Worm (Caenorhabditis elegans) whole organism, L1 larva: Measurements from ENCODE around the gene F23B12.1.
A peak's percentile ranks its signal among the peaks of the same experiment; 100 is the strongest.

ENCODE experiments used
- C16A3.4 ChIP-seq: fragments of 150-350 bp; optimal IDR thresholded peaks from 2 replicates; lab custom pipeline; 2014; ENCODE audit warnings: missing biosample characterization, missing genetic modification characterization
- C34B4.2 ChIP-seq: sonication (generic microtip); optimal IDR thresholded peaks from 2 replicates; lab custom pipeline; 2017; ENCODE audit warnings: mild to moderate bottlenecking, missing genetic modification characterization, missing compliant biosample characterization
- Y116A8C.19 ChIP-seq: sonication (generic microtip); optimal IDR thresholded peaks from 2 replicates; lab custom pipeline; 2016; ENCODE audit warnings: missing compliant biosample characterization, missing genetic modification characterization, borderline replicate concordance
- aha-1 ChIP-seq: fragments of 150-350 bp; optimal IDR thresholded peaks from 2 replicates; lab custom pipeline; 2014; ENCODE audit warnings: missing biosample characterization, missing genetic modification characterization
- ama-1 ChIP-seq: fragments of 150-350 bp; optimal IDR thresholded peaks from 2 replicates; lab custom pipeline; 2014
- blmp-1 ChIP-seq: fragments of 150-350 bp; optimal IDR thresholded peaks from 2 replicates; lab custom pipeline; 2014; ENCODE audit warnings: missing biosample characterization, missing genetic modification characterization
- ceh-63 ChIP-seq: fragments of 200-800 bp; sonication (Bioruptor generic); optimal IDR thresholded peaks from 2 replicates; lab custom pipeline; 2018; ENCODE audit warnings: mild to moderate bottlenecking, missing genetic modification characterization, missing compliant biosample characterization
- ceh-82 ChIP-seq, 3 experiments: fragments of 150-350 bp in 1 of 3; sonication (generic microtip) in 2 of 3; optimal IDR thresholded peaks; 2 replicates each; lab custom pipeline; 2014 to 2017; ENCODE audit warnings: missing biosample characterization in 3 of 3, missing genetic modification characterization in 3 of 3
- dpl-1 ChIP-seq, 3 experiments: fragments of 150-350 bp in 2 of 3; sonication (generic microtip) in 1 of 3; optimal IDR thresholded peaks; 2 replicates each; lab custom pipeline; 2014 to 2017; ENCODE audit warnings: missing biosample characterization in 3 of 3, missing genetic modification characterization in 3 of 3, missing genetic modification reagents in 3 of 3
- dsc-1 ChIP-seq: sonication (generic microtip); optimal IDR thresholded peaks from 2 replicates; lab custom pipeline; 2016; ENCODE audit warnings: mild to moderate bottlenecking, missing genetic modification characterization, missing compliant biosample characterization
- efl-1 ChIP-seq, 4 experiments: fragments of 150-350 bp; optimal IDR thresholded peaks in 3 of 4; peaks in 1 of 4; 1 replicate in 1 of 4; 2 replicates in 3 of 4; lab custom pipeline; 2014; ENCODE audit warnings: missing biosample characterization in 2 of 4, missing genetic modification characterization in 2 of 4, missing genetic modification reagents in 2 of 4
- egl-13 ChIP-seq: sonication (generic microtip); optimal IDR thresholded peaks from 2 replicates; lab custom pipeline; 2016; ENCODE audit warnings: missing genotype, missing genetic modification reagents, missing genetic modification characterization, missing compliant biosample characterization
- elt-2 ChIP-seq: sonication (generic microtip); optimal IDR thresholded peaks from 2 replicates; lab custom pipeline; 2016; ENCODE audit warnings: missing genetic modification characterization, mild to moderate bottlenecking, inconsistent platforms, missing compliant biosample characterization, missing genetic modification reagents
- ets-5 ChIP-seq: fragments of 200-800 bp; sonication (Bioruptor generic); IDR thresholded peaks from 2 replicates; pipeline ENCODE4 v1.3.6; 2022; ENCODE audit warnings: missing genetic modification characterization, missing compliant biosample characterization
- fkh-10 ChIP-seq: sonication (generic microtip); optimal IDR thresholded peaks from 2 replicates; lab custom pipeline; 2017; ENCODE audit warnings: missing biosample characterization, missing genetic modification reagents, missing genetic modification characterization
- grh-1 ChIP-seq: fragments of 200-800 bp; sonication (Bioruptor generic); IDR thresholded peaks from 2 replicates; pipeline ENCODE4 v1.3.6; 2022; ENCODE audit warnings: missing genetic modification reagents, missing genetic modification characterization, missing compliant biosample characterization
- irx-1 ChIP-seq: sonication (generic microtip); optimal IDR thresholded peaks from 2 replicates; lab custom pipeline; 2016; ENCODE audit warnings: missing genetic modification characterization, missing compliant biosample characterization
- isw-1 ChIP-seq: fragments of 200-800 bp; sonication (Bioruptor generic); IDR thresholded peaks from 2 replicates; pipeline ENCODE4 v1.3.6; 2022; ENCODE audit warnings: missing genetic modification characterization, missing compliant biosample characterization
- jun-1 ChIP-seq: fragments of 150-350 bp; optimal IDR thresholded peaks from 2 replicates; lab custom pipeline; 2014; ENCODE audit warnings: missing biosample characterization, missing genetic modification reagents, missing genetic modification characterization
- lin-13 ChIP-seq: fragments of 150-350 bp; optimal IDR thresholded peaks from 2 replicates; lab custom pipeline; 2014; ENCODE audit warnings: missing biosample characterization, missing genetic modification reagents, missing genetic modification characterization
- lin-15B ChIP-seq: fragments of 150-350 bp; sonication (generic microtip); optimal IDR thresholded peaks from 3 replicates; lab custom pipeline; 2014; ENCODE audit warnings: missing biosample characterization, missing genetic modification characterization
- lin-35 ChIP-seq, 2 experiments: fragments of 150-350 bp; optimal IDR thresholded peaks; 2 replicates each; lab custom pipeline; 2014; ENCODE audit warnings: missing biosample characterization in 2 of 2, missing genetic modification characterization in 2 of 2, missing genetic modification reagents in 2 of 2
- lin-39 ChIP-seq: fragments of 150-350 bp; optimal IDR thresholded peaks from 2 replicates; lab custom pipeline; 2014; ENCODE audit warnings: missing biosample characterization, missing genetic modification reagents, missing genetic modification characterization
- lir-3 ChIP-seq: sonication (generic microtip); optimal IDR thresholded peaks from 2 replicates; lab custom pipeline; 2016; ENCODE audit warnings: mild to moderate bottlenecking, missing genetic modification characterization, moderate library complexity, missing compliant biosample characterization; ENCODE audit not compliant: poor library complexity
- lsy-2 ChIP-seq, 2 experiments: fragments of 150-350 bp; optimal IDR thresholded peaks; 2 replicates each; lab custom pipeline; 2014; ENCODE audit warnings: missing biosample characterization in 2 of 2, missing genetic modification characterization in 2 of 2
- mep-1 ChIP-seq: fragments of 150-350 bp; optimal IDR thresholded peaks from 2 replicates; lab custom pipeline; 2014; ENCODE audit warnings: missing biosample characterization, missing genetic modification characterization
- nhr-11 ChIP-seq: fragments of 150-350 bp; optimal IDR thresholded peaks from 2 replicates; lab custom pipeline; 2014; ENCODE audit warnings: missing biosample characterization, missing genetic modification characterization
- nhr-19 ChIP-seq: fragments of 200-800 bp; sonication (Bioruptor generic); conservative IDR thresholded peaks from 2 replicates; pipeline ENCODE4 v1.3.6; 2022; ENCODE audit warnings: missing genetic modification characterization, missing compliant biosample characterization
- nhr-20 ChIP-seq: sonication (generic microtip); optimal IDR thresholded peaks from 2 replicates; lab custom pipeline; 2016; ENCODE audit warnings: mild to moderate bottlenecking, missing genetic modification characterization, missing compliant biosample characterization
- nhr-237 ChIP-seq: fragments of 150-350 bp; optimal IDR thresholded peaks from 2 replicates; lab custom pipeline; 2014; ENCODE audit warnings: missing biosample characterization, missing genetic modification characterization
- nhr-28 ChIP-seq: fragments of 150-350 bp; optimal IDR thresholded peaks from 2 replicates; lab custom pipeline; 2014; ENCODE audit warnings: missing biosample characterization, missing genetic modification characterization
- nhr-47 ChIP-seq: sonication (generic microtip); optimal IDR thresholded peaks from 2 replicates; lab custom pipeline; 2016; ENCODE audit warnings: mild to moderate bottlenecking, missing genetic modification characterization, moderate library complexity, missing compliant biosample characterization
- nhr-71 ChIP-seq: sonication (generic microtip); optimal IDR thresholded peaks from 2 replicates; lab custom pipeline; 2016; ENCODE audit warnings: mild to moderate bottlenecking, missing genetic modification characterization, moderate library complexity, missing compliant biosample characterization
- nhr-76 ChIP-seq: sonication (generic microtip); optimal IDR thresholded peaks from 2 replicates; lab custom pipeline; 2017; ENCODE audit warnings: missing biosample characterization, missing genetic modification characterization
- nhr-77 ChIP-seq: fragments of 150-350 bp; optimal IDR thresholded peaks from 2 replicates; lab custom pipeline; 2014; ENCODE audit warnings: missing biosample characterization, missing genetic modification characterization
- nhr-84 ChIP-seq: sonication (generic microtip); optimal IDR thresholded peaks from 2 replicates; lab custom pipeline; 2017; ENCODE audit warnings: missing biosample characterization, missing genetic modification characterization
- nhr-85 ChIP-seq: sonication (generic microtip); peaks from one replicate; lab custom pipeline; 2016; ENCODE audit warnings: missing genetic modification characterization, inconsistent platforms, missing compliant biosample characterization
- nhr-90 ChIP-seq: sonication (generic microtip); optimal IDR thresholded peaks from 2 replicates; lab custom pipeline; 2016; ENCODE audit warnings: mild to moderate bottlenecking, missing genetic modification characterization, missing compliant biosample characterization; ENCODE audit not compliant: poor library complexity
- skn-1 ChIP-seq: fragments of 150-350 bp; optimal IDR thresholded peaks from 2 replicates; lab custom pipeline; 2014; ENCODE audit warnings: missing biosample characterization, missing genetic modification characterization
- snu-23 ChIP-seq: sonication (generic microtip); optimal IDR thresholded peaks from 2 replicates; lab custom pipeline; 2016; ENCODE audit warnings: missing genetic modification characterization, missing compliant biosample characterization
- sptf-1 ChIP-seq: fragments of 150-350 bp; optimal IDR thresholded peaks from 2 replicates; lab custom pipeline; 2014; ENCODE audit warnings: missing biosample characterization, missing genetic modification characterization
- swsn-7 ChIP-seq: sonication (generic microtip); optimal IDR thresholded peaks from 2 replicates; lab custom pipeline; 2016; ENCODE audit warnings: missing genetic modification characterization, missing compliant biosample characterization
- unc-30 ChIP-seq: sonication (generic microtip); optimal IDR thresholded peaks from 2 replicates; lab custom pipeline; 2017; ENCODE audit warnings: missing biosample characterization, missing genetic modification characterization
- unc-98 ChIP-seq: fragments of 200-800 bp; sonication (Bioruptor generic); IDR thresholded peaks from 2 replicates; pipeline ENCODE4 v1.3.6; 2022; ENCODE audit warnings: missing genetic modification characterization, missing compliant biosample characterization
- vab-15 ChIP-seq: sonication (generic microtip); optimal IDR thresholded peaks from 2 replicates; lab custom pipeline; 2017; ENCODE audit warnings: missing genotype, mild to moderate bottlenecking, missing genetic modification characterization, missing compliant biosample characterization
- ztf-11 ChIP-seq, 2 experiments: sonication (generic microtip); optimal IDR thresholded peaks; 2 replicates each; lab custom pipeline; 2016 to 2017; ENCODE audit warnings: missing genetic modification characterization in 2 of 2, missing biosample characterization in 1 of 2, missing compliant biosample characterization in 1 of 2
- ztf-4 ChIP-seq: fragments of 150-350 bp; optimal IDR thresholded peaks from 2 replicates; lab custom pipeline; 2014; ENCODE audit warnings: missing biosample characterization, missing genetic modification characterization

The F23B12.1 gene

ce11 chrV:14421325-14421724 lies 7.6 kb upstream of the F23B12.1 start, which contains the start of gene dhs-22:
TSS of gene dhs-22 (minus strand) at chrV:14421440.
- TF ChIP-seq dsc-1 (no peak), dpl-1 (GFP tag; optimal IDR thresholded peaks at IDR 0.05; lab: Kevin White, UChicago) (no peak), isw-1 (GFP tag; lab: Robert Waterston, UW) (no peak)
- TF ChIP-seq, all 84 proteins: peak for 0

ce11 chrV:14422317-14422716 lies 6.6 kb upstream of the F23B12.1 start, which contains the start of gene pas-1:
TSS of gene pas-1 (minus strand) at chrV:14422618.
- TF ChIP-seq efl-1 (optimal IDR thresholded peaks at IDR 0.05; lab: Kevin White, UChicago) (no peak), efl-1 (GFP tag; optimal IDR thresholded peaks at IDR 0.05 in 1 of 2; lab: Kevin White, UChicago) (peak in 1 of 2 experiments; percentile 10), nhr-85 (tag; lab: Kevin White, UChicago) (no peak)

- TF ChIP-seq nhr-28 (no peak), irx-1 (tag; lab: Kevin White, UChicago) (no peak), Y116A8C.19 (tag; lab: Kevin White, UChicago) (no peak), nhr-71 (peak; percentile 62), jun-1 (no peak), blmp-1 (tag; lab: Kevin White, UChicago) (no peak), nhr-20 (tag; lab: Kevin White, UChicago) (peak; percentile 56), nhr-237 (tag; lab: Kevin White, UChicago) (no peak), nhr-90 (tag; lab: Kevin White, UChicago) (peak; percentile 49), ztf-11 (tag; optimal IDR thresholded peaks at IDR 0.05; lab: Kevin White, UChicago) (peak in 1 of 2 experiments; percentile 64), ztf-4 (tag; lab: Kevin White, UChicago) (no peak), aha-1 (no peak), vab-15 (tag; lab: Kevin White, UChicago) (peak; percentile 50), lsy-2 (tag; optimal IDR thresholded peaks at IDR 0.05; lab: Kevin White, UChicago) (peak; percentile 27 to 71), ceh-63 (no peak), C16A3.4 (tag; lab: Kevin White, UChicago) (peak; percentile 59), nhr-76 (tag; lab: Kevin White, UChicago) (no peak), ceh-82 (tag; optimal IDR thresholded peaks at IDR 0.05; lab: Kevin White, UChicago) (peak in 1 of 3 experiments; percentile 24), egl-13 (tag; lab: Kevin White, UChicago) (no peak), nhr-47 (peak; percentile 67), skn-1 (tag; lab: Kevin White, UChicago) (peak; percentile 94), ets-5 (GFP tag; lab: Robert Waterston, UW) (no peak), C34B4.2 (tag; lab: Kevin White, UChicago) (no peak), unc-98 (GFP tag; lab: Robert Waterston, UW) (0 out of 2 replicates have a peak, but pooled peaks have one; percentile 44), elt-2 (tag; lab: Kevin White, UChicago) (no peak), unc-30 (tag; lab: Kevin White, UChicago) (no peak), nhr-11 (tag; lab: Kevin White, UChicago) (no peak), sptf-1 (tag; lab: Kevin White, UChicago) (no peak), nhr-84 (tag; lab: Kevin White, UChicago) (no peak), grh-1 (no peak), efl-1 (optimal IDR thresholded peaks at IDR 0.05; lab: Kevin White, UChicago) (peak; percentile 52 to 58), efl-1 (GFP tag; optimal IDR thresholded peaks at IDR 0.05 in 1 of 2; lab: Kevin White, UChicago) (peak; percentile 50 to 78), dpl-1 (GFP tag; optimal IDR thresholded peaks at IDR 0.05; lab: Kevin White, UChicago) (peak; percentile 37 to 51 (median 38)), lin-35 (GFP tag; optimal IDR thresholded peaks at IDR 0.05; lab: Kevin White, UChicago) (peak; percentile 27 to 76), dsc-1 (peak; percentile 42), nhr-77 (tag; lab: Kevin White, UChicago) (no peak), lin-13 (peak; percentile 12), nhr-19 (GFP tag; lab: Robert Waterston, UW) (0 out of 2 replicates have a peak, but pooled peaks have one; percentile 5), nhr-85 (tag; lab: Kevin White, UChicago) (no peak), ama-1 (lab: Kevin White, UChicago) (no peak), lin-15B (tag; lab: Kevin White, UChicago) (peak; percentile 31), mep-1 (no peak), snu-23 (GFP tag; lab: Kevin White, UChicago) (peak; percentile 57), lir-3 (tag; lab: Kevin White, UChicago) (peak; percentile 68), swsn-7 (tag; lab: Kevin White, UChicago) (peak; percentile 29), fkh-10 (GFP tag; lab: Kevin White, UChicago) (no peak), isw-1 (GFP tag; lab: Robert Waterston, UW) (peak; percentile 32; the same call in 1 of the 2 replicates), lin-39 (tag; lab: Kevin White, UChicago) (no peak)
Measured at ce11 chrV:14423268-14423667, 5.7 kb upstream of the F23B12.1 start, which contains the start of gene rpoa-12. TSS of gene rpoa-12 (minus strand) at chrV:14423304.
